Fruit fly (Drosophila melanogaster): ENCODE results near the gene SelR.

SelR gene

DNA sequence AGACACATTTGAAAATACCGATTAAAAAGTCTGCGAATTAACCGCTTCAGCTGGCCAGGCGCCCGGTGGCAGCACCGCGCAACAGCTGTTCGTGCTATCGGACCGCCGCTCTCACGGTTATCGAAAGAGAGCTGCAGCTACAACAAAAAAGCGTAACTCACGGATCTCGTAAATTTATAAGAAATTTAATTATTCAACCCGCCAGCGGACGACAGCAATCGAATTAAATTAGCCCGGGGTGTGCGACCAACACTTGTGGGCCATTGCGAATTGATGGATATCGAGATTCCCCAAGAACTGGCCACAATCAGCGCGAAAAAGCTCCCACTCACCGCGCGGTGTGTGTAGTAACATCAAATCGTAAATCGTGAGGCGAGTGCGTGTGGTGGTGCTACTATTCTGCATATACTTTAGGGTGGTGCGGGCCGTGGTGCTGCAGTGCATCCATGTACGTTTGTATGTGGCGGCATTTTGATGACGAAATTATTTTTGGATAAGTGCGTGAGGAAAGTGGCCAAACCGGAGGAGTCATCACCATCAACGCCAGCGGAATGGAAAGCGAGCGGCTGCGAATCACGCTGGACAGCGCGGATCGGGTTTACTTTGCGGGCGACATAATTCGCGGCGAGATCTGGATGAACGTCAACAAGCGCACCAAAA is 17.1 kb upstream of the SelR start, which contains the start of gene Leash (continued):
- TF ChIP-seq CG18011 (GFP tag; optimal IDR thresholded peaks at IDR 0.05), result no peak
- TF ChIP-seq CG16779 (GFP tag; IDR thresholded peaks at IDR 0.05), result no peak
- no peak for TF ChIP-seq Gsc (GFP tag; IDR thresholded peaks at IDR 0.05)
- peak; percentile 67 for TF ChIP-seq bbx (GFP tag; IDR thresholded peaks at IDR 0.05; ENCODE audit: partially characterized antibody)
- TF ChIP-seq NC2α (GFP tag; optimal IDR thresholded peaks at IDR 0.05), result no peak
- TF ChIP-seq sna (GFP tag; IDR thresholded peaks at IDR 0.05; ENCODE audit: partially characterized antibody), result peak; percentile 51; the same call in 1 of the 2 replicates
- peak; percentile 27 for TF ChIP-seq CG17186 (GFP tag; optimal IDR thresholded peaks at IDR 0.05)
- TF ChIP-seq CG9797 (GFP tag; optimal IDR thresholded peaks at IDR 0.05), result peak; percentile 38
- no peak for TF ChIP-seq wdn (GFP tag; IDR thresholded peaks at IDR 0.05)
- no peak for TF ChIP-seq ac (GFP tag; optimal IDR thresholded peaks at IDR 0.05)
- TF ChIP-seq CG9817 (tag; optimal IDR thresholded peaks at IDR 0.05), result no peak
- TF ChIP-seq Dref (GFP tag; IDR thresholded peaks at IDR 0.05), result peak; percentile 67
- no peak for TF ChIP-seq da (GFP tag; optimal IDR thresholded peaks at IDR 0.05)
- no peak for TF ChIP-seq CrebB (tag; optimal IDR thresholded peaks at IDR 0.05)
- no peak for TF ChIP-seq Nf-YC (tag; optimal IDR thresholded peaks at IDR 0.05)
- no peak for TF ChIP-seq disco-r (GFP tag; optimal IDR thresholded peaks at IDR 0.05)
- no peak for TF ChIP-seq Lhr (GFP tag; optimal IDR thresholded peaks at IDR 0.05)
- no peak for TF ChIP-seq CG10543 (GFP tag; optimal IDR thresholded peaks at IDR 0.05)
- TF ChIP-seq ssp (GFP tag; IDR thresholded peaks at IDR 0.05), result no peak
- TF ChIP-seq wor (GFP tag; IDR thresholded peaks at IDR 0.05), result no peak
- TF ChIP-seq CG8281 (tag; optimal IDR thresholded peaks at IDR 0.05), result no peak
- TF ChIP-seq Dek (tag; optimal IDR thresholded peaks at IDR 0.05), result no peak
- TF ChIP-seq CG10959 (GFP tag; IDR thresholded peaks at IDR 0.05), result no peak
- TF ChIP-seq CG17612 (GFP tag; IDR thresholded peaks at IDR 0.05), result no peak
- no peak for TF ChIP-seq ftz-f1 (GFP tag; optimal IDR thresholded peaks at IDR 0.05)
- TF ChIP-seq CG10147 (GFP tag; optimal IDR thresholded peaks at IDR 0.05), result no peak
- no peak for TF ChIP-seq CG10565 (GFP tag; optimal IDR thresholded peaks at IDR 0.05)
- TF ChIP-seq bsh (GFP tag; optimal IDR thresholded peaks at IDR 0.05), result peak in 1 of 2 experiments; percentile 7
- no peak for TF ChIP-seq phol (tag; optimal IDR thresholded peaks at IDR 0.05)
- TF ChIP-seq CG2678 (tag; optimal IDR thresholded peaks at IDR 0.05), result no peak
- TF ChIP-seq otp (GFP tag; IDR thresholded peaks at IDR 0.05), result no peak
- no peak for TF ChIP-seq kni (GFP tag; optimal IDR thresholded peaks at IDR 0.05)
- TF ChIP-seq CG6175 (GFP tag; IDR thresholded peaks at IDR 0.05), result 0 out of 3 replicates have a peak, but pooled peaks have one; percentile 41
- TF ChIP-seq trem (tag; optimal IDR thresholded peaks at IDR 0.05), result peak; percentile 64
- 0 out of 3 replicates have a peak, but pooled peaks have one; percentile 7 for TF ChIP-seq Optix (GFP tag; IDR thresholded peaks at IDR 0.05)
- TF ChIP-seq CG14014 (GFP tag; IDR thresholded peaks at IDR 0.05), result no peak
- peak; percentile 81 for TF ChIP-seq E2f2 (GFP tag; IDR thresholded peaks at IDR 0.05)
- no peak for TF ChIP-seq chn (GFP tag; optimal IDR thresholded peaks at IDR 0.05)
- peak; percentile 66; the same call in 2 of the 3 replicates for TF ChIP-seq CG6791 (GFP tag; IDR thresholded peaks at IDR 0.05; ENCODE audit: partially characterized antibody)
- TF ChIP-seq BEAF-32 (GFP tag; optimal IDR thresholded peaks at IDR 0.05), result peak; percentile 61
- no peak for TF ChIP-seq pan (optimal IDR thresholded peaks at IDR 0.05)
- TF ChIP-seq pan (GFP tag; optimal IDR thresholded peaks at IDR 0.05 in 1 of 2, IDR thresholded peaks at IDR 0.05 in 1 of 2), result no peak
- no peak for TF ChIP-seq fru (optimal IDR thresholded peaks at IDR 0.05)
- no peak for TF ChIP-seq zen (tag; optimal IDR thresholded peaks at IDR 0.05)
- peak; percentile 49 for TF ChIP-seq Scr (GFP tag; IDR thresholded peaks at IDR 0.05; ENCODE audit: partially characterized antibody)
- no peak for TF ChIP-seq Side (GFP tag; optimal IDR thresholded peaks at IDR 0.05)
- TF ChIP-seq CG9876 (GFP tag; optimal IDR thresholded peaks at IDR 0.05), result no peak
- no peak for TF ChIP-seq CG17568 (GFP tag; optimal IDR thresholded peaks at IDR 0.05)
- TF ChIP-seq Hr51 (GFP tag; optimal IDR thresholded peaks at IDR 0.05), result no peak
- TF ChIP-seq CG7556 (GFP tag; optimal IDR thresholded peaks at IDR 0.05), result no peak

All from whole organism, embryonic.